Fruit fly (Drosophila melanogaster): Measurements from ENCODE around the gene pigs.

DNA sequence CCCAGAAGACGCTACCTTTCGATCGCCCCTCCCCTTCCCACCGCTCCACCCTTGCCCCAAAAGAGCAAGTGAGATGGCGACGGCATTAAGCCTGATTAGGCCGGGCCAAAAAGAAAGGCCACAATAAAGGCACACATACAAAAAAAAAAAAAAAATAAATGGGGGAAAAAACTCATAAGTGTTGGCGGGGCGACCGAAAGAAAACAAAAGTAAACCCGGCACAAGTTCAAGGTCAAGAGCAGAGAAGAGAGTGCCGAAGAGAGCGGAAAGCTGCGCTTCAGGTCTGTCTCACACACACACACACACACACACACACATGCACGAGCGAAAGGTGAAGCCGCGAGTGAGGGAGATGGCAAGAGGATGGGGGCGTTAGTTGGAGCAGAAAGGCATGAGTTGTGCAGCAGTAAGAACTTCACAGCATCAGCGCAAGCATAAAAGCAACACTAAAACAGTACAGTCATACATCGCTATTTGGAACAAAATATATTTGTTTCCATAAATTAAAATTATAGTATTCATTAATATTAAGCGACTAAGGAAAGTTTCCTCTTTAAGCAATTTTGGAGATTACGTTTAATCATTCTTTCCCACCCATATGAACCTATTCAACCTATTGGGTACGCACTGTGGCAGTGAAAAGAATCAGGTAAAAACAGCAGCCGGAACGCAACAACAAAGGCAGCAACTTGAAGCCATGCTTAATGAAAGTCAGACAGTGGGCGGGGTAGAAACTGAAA is 24.3 kb downstream of the pigs start:
- no peak for TF ChIP-seq ttk (optimal IDR thresholded peaks at IDR 0.05)
- no peak for TF ChIP-seq Myc (optimal IDR thresholded peaks at IDR 0.05)
- no peak for TF ChIP-seq psq (optimal IDR thresholded peaks at IDR 0.05)

Measured in Kc167 (cell line).